Fruit fly (Drosophila melanogaster): ENCODE data around the gene CG7376.
"Not testable (repeated sequence)": the region's sequence is repeated elsewhere in the genome, so short reads cannot be mapped to it uniquely, and the experiment has no call there.

DNA sequence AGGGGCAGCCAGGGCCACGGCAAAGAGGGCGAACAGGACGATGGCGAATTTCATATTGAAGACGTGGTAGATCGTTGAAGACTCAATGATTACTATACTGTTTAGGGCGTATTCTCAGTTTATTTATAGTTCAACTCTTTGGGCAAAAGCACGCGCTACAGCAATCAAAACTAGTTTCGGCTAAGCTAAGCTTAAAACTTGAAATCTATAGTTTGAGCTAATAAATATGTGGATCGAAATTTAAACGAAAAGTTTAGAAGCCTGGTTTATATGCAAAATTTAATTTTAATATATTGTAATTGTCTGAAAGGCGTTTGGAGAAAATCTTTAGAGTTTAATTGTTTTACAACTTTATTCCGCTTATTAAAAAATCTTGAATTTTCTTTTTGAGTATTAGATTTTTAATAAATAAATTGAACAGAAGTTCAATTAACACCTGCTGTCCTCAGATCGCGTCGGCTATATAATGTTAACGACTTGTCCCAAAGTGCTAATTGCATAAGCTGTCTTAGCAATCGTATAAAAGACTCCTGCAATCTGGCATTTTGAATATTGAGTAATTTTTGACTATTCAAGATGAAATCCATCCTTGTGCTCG is 23.2 kb upstream of the CG7376 start, which contains the start of the genes Cpr65Ax2 and Lcp65Aa:
- TF ChIP-seq psq, insv, Sin3A, Myc (optimal IDR thresholded peaks at IDR 0.05): not testable (repeated sequence)

All from Kc167 (cell line).